Fruit fly (Drosophila melanogaster): ENCODE measurements around the gene Gr10a.

The Gr10a gene

dm6 chrX:11446792-11447405 lies 29.7 kb upstream of the Gr10a start (continued):
- peak; percentile 89 for TF ChIP-seq CG3995 (GFP tag; optimal IDR thresholded peaks at IDR 0.05)
- peak; percentile 73 for TF ChIP-seq unpg (GFP tag; optimal IDR thresholded peaks at IDR 0.05)
- TF ChIP-seq HLHmδ (GFP tag; optimal IDR thresholded peaks at IDR 0.05): no peak
- TF ChIP-seq MTF-1 (GFP tag; optimal IDR thresholded peaks at IDR 0.05; ENCODE audit: borderline replicate concordance): peak; percentile 30
- peak; percentile 64 for TF ChIP-seq Abd-B (GFP tag; optimal IDR thresholded peaks at IDR 0.05)
- peak; percentile 90 for TF ChIP-seq Gug (GFP tag; IDR thresholded peaks at IDR 0.05)
- no peak for TF ChIP-seq gsb-n (tag; optimal IDR thresholded peaks at IDR 0.05)
- no peak for TF ChIP-seq CG15479 (GFP tag; optimal IDR thresholded peaks at IDR 0.05)
- TF ChIP-seq CG3847 (GFP tag; IDR thresholded peaks at IDR 0.05): peak; percentile 89
- TF ChIP-seq gcm (GFP tag; optimal IDR thresholded peaks at IDR 0.05): no peak
- TF ChIP-seq CG13624 (GFP tag; optimal IDR thresholded peaks at IDR 0.05): peak; percentile 90
- peak; percentile 35 for TF ChIP-seq Bdp1 (GFP tag; optimal IDR thresholded peaks at IDR 0.05)
- peak; percentile 63 for TF ChIP-seq shn (GFP tag; optimal IDR thresholded peaks at IDR 0.05)
- TF ChIP-seq D19B (GFP tag; optimal IDR thresholded peaks at IDR 0.05): peak; percentile 77
- TF ChIP-seq bab2 (GFP tag; optimal IDR thresholded peaks at IDR 0.05): peak; percentile 86
- TF ChIP-seq Nf-YB (GFP tag; optimal IDR thresholded peaks at IDR 0.05): peak; percentile 2
- no peak for TF ChIP-seq Spps (tag; optimal IDR thresholded peaks at IDR 0.05)
- peak; percentile 61 for TF ChIP-seq Oli (tag; optimal IDR thresholded peaks at IDR 0.05)
- peak; percentile 57 for TF ChIP-seq Adf1 (GFP tag; IDR thresholded peaks at IDR 0.05)
- TF ChIP-seq lilli (GFP tag; optimal IDR thresholded peaks at IDR 0.05): peak; percentile 95
- 0 out of 2 replicates have a peak, but pooled peaks have one; percentile 21 for TF ChIP-seq peb (GFP tag; IDR thresholded peaks at IDR 0.05)
- TF ChIP-seq kni (GFP tag; optimal IDR thresholded peaks at IDR 0.05): no peak
- TF ChIP-seq emc (GFP tag; optimal IDR thresholded peaks at IDR 0.05): peak; percentile 81
- 0 out of 2 replicates have a peak, but pooled peaks have one; percentile 9 for TF ChIP-seq aop (GFP tag; IDR thresholded peaks at IDR 0.05)
- TF ChIP-seq stwl (tag; optimal IDR thresholded peaks at IDR 0.05): no peak
- peak; percentile 98 for TF ChIP-seq Med (GFP tag)
- TF ChIP-seq CG14441 (GFP tag; IDR thresholded peaks at IDR 0.05): peak; percentile 87
- peak; percentile 46; the same call in 1 of the 2 replicates for TF ChIP-seq ttk (GFP tag; IDR thresholded peaks at IDR 0.05)
- TF ChIP-seq CG31441 (GFP tag; IDR thresholded peaks at IDR 0.05): 0 out of 2 replicates have a peak, but pooled peaks have one; percentile 38
- TF ChIP-seq CG14860 (GFP tag; IDR thresholded peaks at IDR 0.05; ENCODE audit: partially characterized antibody): no peak
- peak; percentile 26 for TF ChIP-seq CG30431 (GFP tag; optimal IDR thresholded peaks at IDR 0.05)
- TF ChIP-seq dan (GFP tag; IDR thresholded peaks at IDR 0.05): no peak
- no peak for TF ChIP-seq pan (optimal IDR thresholded peaks at IDR 0.05)
- TF ChIP-seq pan (GFP tag; optimal IDR thresholded peaks at IDR 0.05 in 1 of 2, IDR thresholded peaks at IDR 0.05 in 1 of 2): peak in 1 of 2 experiments; percentile 86
- TF ChIP-seq CG15601 (tag; optimal IDR thresholded peaks at IDR 0.05): no peak
- no peak; the same call in 2 of the 3 replicates for TF ChIP-seq ase (GFP tag; IDR thresholded peaks at IDR 0.05)
- TF ChIP-seq mam (GFP tag; optimal IDR thresholded peaks at IDR 0.05): peak; percentile 94
- TF ChIP-seq CG7786 (GFP tag; optimal IDR thresholded peaks at IDR 0.05): peak; percentile 93
- peak; percentile 70 for TF ChIP-seq crc (GFP tag; optimal IDR thresholded peaks at IDR 0.05)
- TF ChIP-seq CG7928 (GFP tag; optimal IDR thresholded peaks at IDR 0.05): peak; percentile 56
- peak; percentile 39 for TF ChIP-seq CG8089 (GFP tag; optimal IDR thresholded peaks at IDR 0.05)
- peak; percentile 70 for TF ChIP-seq CG8924 (tag; optimal IDR thresholded peaks at IDR 0.05)
- TF ChIP-seq Rx (GFP tag; IDR thresholded peaks at IDR 0.05): peak; percentile 62
- TF ChIP-seq CG6791 (GFP tag; IDR thresholded peaks at IDR 0.05; ENCODE audit: partially characterized antibody): no peak
- peak; percentile 58 for TF ChIP-seq sd (tag; optimal IDR thresholded peaks at IDR 0.05)
- TF ChIP-seq CG18011 (GFP tag; optimal IDR thresholded peaks at IDR 0.05): peak; percentile 23
- TF ChIP-seq CG12391 (tag; optimal IDR thresholded peaks at IDR 0.05): peak; percentile 61
- TF ChIP-seq CG2116 (GFP tag; optimal IDR thresholded peaks at IDR 0.05): no peak
- TF ChIP-seq CG18262 (tag; optimal IDR thresholded peaks at IDR 0.05): peak; percentile 49
- peak; percentile 9 for TF ChIP-seq HmgD (GFP tag; optimal IDR thresholded peaks at IDR 0.05)
